Fruit fly (Drosophila melanogaster) whole organism, embryonic: ENCODE data around the gene Abca3.
A peak's percentile ranks its signal among the peaks of the same experiment; 100 is the strongest.

Experiments used
- ATbp ChIP-seq: fragments of 200-800 bp; sonication (Bioruptor generic); optimal IDR thresholded peaks from 2 replicates; lab custom pipeline; 2017; ENCODE audit warnings: missing biosample characterization, mild to moderate bottlenecking, missing genetic modification characterization, missing genetic modification reagents
- CG12236 ChIP-seq: fragments of 200-800 bp; sonication (Bioruptor generic); optimal IDR thresholded peaks from 2 replicates; lab custom pipeline; 2016; ENCODE audit warnings: missing biosample characterization, missing genetic modification characterization
- CG13123 ChIP-seq: fragments of 200-800 bp; sonication (Bioruptor generic); optimal IDR thresholded peaks from 2 replicates; lab custom pipeline; 2016; ENCODE audit warnings: missing biosample characterization, missing genetic modification characterization
- CG1832 ChIP-seq: fragments of 200-800 bp; sonication (Bioruptor generic); optimal IDR thresholded peaks from 2 replicates; lab custom pipeline; 2017; ENCODE audit warnings: missing biosample characterization, mild to moderate bottlenecking, missing genetic modification characterization, inconsistent platforms
- Eip74EF ChIP-seq, 2 experiments: fragments of 200-800 bp in 1 of 2; fragments of >200 bp in 1 of 2; sonication (Bioruptor generic) in 1 of 2; optimal IDR thresholded peaks; 2 replicates each; lab custom pipeline; 2017 to 2019; ENCODE audit warnings: missing biosample characterization in 2 of 2, missing genetic modification characterization in 2 of 2, mild to moderate bottlenecking in 1 of 2, moderate library complexity in 1 of 2
- HmgD ChIP-seq: fragments of 200-800 bp; sonication (Bioruptor generic); optimal IDR thresholded peaks from 3 replicates; lab custom pipeline; 2016; ENCODE audit warnings: missing biosample characterization, missing genetic modification characterization
- her ChIP-seq: fragments of 200-800 bp; sonication (Bioruptor generic); optimal IDR thresholded peaks from 2 replicates; lab custom pipeline; 2016; ENCODE audit warnings: missing biosample characterization, missing genetic modification characterization

- TF ChIP-seq HmgD (GFP tag; lab: Kevin White, UChicago) = no peak
- TF ChIP-seq CG1832 = peak; percentile 71
- no peak for TF ChIP-seq CG12236 (GFP tag; lab: Kevin White, UChicago)
- TF ChIP-seq Eip74EF (GFP tag; optimal IDR thresholded peaks at IDR 0.05; lab: Kevin White, UChicago) = no peak
- no peak for TF ChIP-seq her (GFP tag; lab: Kevin White, UChicago)
- no peak for TF ChIP-seq CG13123 (GFP tag; lab: Kevin White, UChicago)
- no peak for TF ChIP-seq ATbp (GFP tag; lab: Kevin White, UChicago)
Measured at dm6 chrX:21281039-21281911, 25.2 kb downstream of the Abca3 start, which contains the start of gene Mnr.
